Worm (Caenorhabditis elegans): ENCODE data around the gene lpr-2.

Gene lpr-2

ce11 chrIV:11809708-11810114, 30.7 kb downstream of the lpr-2 start (continued):
- TF ChIP-seq tbx-2 (tag; optimal IDR thresholded peaks at IDR 0.05) = peak; percentile 14
- TF ChIP-seq nhr-43 (tag; optimal IDR thresholded peaks at IDR 0.05; ENCODE audit: poor library complexity, severe bottlenecking) = peak; percentile 4
- peak; percentile 74 for TF ChIP-seq nhr-23 (tag; optimal IDR thresholded peaks at IDR 0.05)
- TF ChIP-seq ama-1 (optimal IDR thresholded peaks at IDR 0.05) = no peak
- TF ChIP-seq lin-39 (tag; optimal IDR thresholded peaks at IDR 0.05) = peak; percentile 78
- TF ChIP-seq egl-5 (tag; optimal IDR thresholded peaks at IDR 0.05) = peak; percentile 74
- peak; percentile 13 for TF ChIP-seq ceh-28 (tag; optimal IDR thresholded peaks at IDR 0.05)
- no peak for TF ChIP-seq daf-12 (tag; optimal IDR thresholded peaks at IDR 0.05)
- no peak for TF ChIP-seq nhr-76 (tag; optimal IDR thresholded peaks at IDR 0.05)
- TF ChIP-seq nhr-25 (tag; optimal IDR thresholded peaks at IDR 0.05) = peak; percentile 59

ce11 chrIV:11812017-11812416, 33.0 kb downstream of the lpr-2 start:
- TF ChIP-seq lsy-12 (tag; optimal IDR thresholded peaks at IDR 0.05) (no peak), nhr-28 (tag; optimal IDR thresholded peaks at IDR 0.05) (no peak), ceh-28 (tag; optimal IDR thresholded peaks at IDR 0.05) (no peak), nhr-23 (tag; optimal IDR thresholded peaks at IDR 0.05) (peak; percentile 41), ama-1 (optimal IDR thresholded peaks at IDR 0.05) (no peak), jun-1 (tag; optimal IDR thresholded peaks at IDR 0.05) (no peak), lin-15B (tag; optimal IDR thresholded peaks at IDR 0.05) (no peak)

DNA sequence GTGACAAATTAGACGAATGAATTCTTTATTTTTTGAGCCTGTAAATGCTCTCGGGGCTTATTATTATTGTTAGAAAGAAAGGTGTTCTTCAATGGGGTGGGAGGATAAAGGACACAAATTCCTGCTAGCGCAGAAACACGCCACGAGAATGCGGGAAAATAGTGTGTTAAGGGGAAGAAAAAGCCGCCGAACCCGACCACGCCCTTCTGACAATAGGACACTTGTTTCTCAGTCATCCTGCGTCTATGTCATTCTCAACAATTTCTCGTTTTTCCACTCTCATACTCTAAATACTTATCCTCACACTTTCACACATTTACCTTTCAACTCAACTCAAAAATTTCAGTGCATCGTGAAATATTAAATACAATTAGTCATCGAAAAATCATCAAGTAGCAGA, 34.9 kb downstream of the lpr-2 start, which contains the start of gene M117.1:
M117.1 (plus strand) TSS at position 347 of the 400 bp plus-strand sequence.
- TF ChIP-seq jun-1 (tag; optimal IDR thresholded peaks at IDR 0.05) = no peak
- no peak for TF ChIP-seq skn-1 (tag; optimal IDR thresholded peaks at IDR 0.05)
- TF ChIP-seq mdl-1 (tag; optimal IDR thresholded peaks at IDR 0.05) = no peak
- no peak for TF ChIP-seq nhr-12 (tag; optimal IDR thresholded peaks at IDR 0.05)
- no peak for TF ChIP-seq elt-2 (tag; optimal IDR thresholded peaks at IDR 0.05)

DNA sequence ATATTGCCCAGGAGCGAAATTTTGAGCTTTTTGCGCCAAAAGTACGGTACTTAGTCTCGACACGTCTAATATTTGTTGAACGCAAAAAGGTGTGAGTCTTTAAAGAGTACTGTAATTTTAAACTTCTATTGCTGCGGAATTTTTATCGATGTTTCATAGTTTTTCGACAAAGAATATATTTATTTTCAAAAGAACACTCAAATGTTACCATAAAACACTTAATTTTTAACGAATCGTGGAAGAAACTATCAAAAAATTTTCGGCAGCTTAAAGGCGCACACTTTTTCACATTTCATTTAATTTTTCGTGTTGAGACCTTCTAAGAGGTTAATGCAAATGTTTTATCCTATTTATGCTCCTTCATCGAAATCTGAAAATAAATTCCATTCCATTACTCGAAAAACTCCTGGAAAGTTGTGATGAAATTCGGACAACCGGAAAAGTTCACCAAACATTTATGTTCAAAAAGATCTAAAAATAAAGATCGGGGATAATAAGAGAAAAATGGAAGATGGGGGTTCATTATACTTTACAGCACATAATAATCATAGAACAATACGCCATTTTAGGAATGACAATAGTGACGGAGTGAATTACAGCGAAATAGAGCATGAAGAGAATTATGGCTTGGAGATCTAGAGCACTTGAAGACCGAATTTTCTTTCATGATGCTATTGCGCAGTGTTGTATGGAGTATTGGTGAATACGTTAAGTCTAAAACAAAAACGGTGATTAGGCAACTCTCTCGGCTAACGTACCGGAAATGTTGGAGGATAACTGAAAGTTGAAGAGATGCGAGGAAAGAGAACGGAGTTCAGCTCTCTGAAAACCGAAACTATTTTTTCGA, 41.3 kb downstream of the lpr-2 start:
- TF ChIP-seq ceh-28 (tag; optimal IDR thresholded peaks at IDR 0.05) (no peak), nhr-23 (tag; optimal IDR thresholded peaks at IDR 0.05) (no peak), ceh-9 (tag; optimal IDR thresholded peaks at IDR 0.05) (no peak), nhr-67 (tag; optimal IDR thresholded peaks at IDR 0.05) (no peak), nfya-1 (tag; optimal IDR thresholded peaks at IDR 0.05; ENCODE audit: insufficient read depth) (no peak), skn-1 (tag; optimal IDR thresholded peaks at IDR 0.05) (no peak), nhr-11 (tag; optimal IDR thresholded peaks at IDR 0.05) (peak; percentile 28), mml-1 (tag; optimal IDR thresholded peaks at IDR 0.05) (no peak), ama-1 (optimal IDR thresholded peaks at IDR 0.05) (peak; percentile 88), nhr-77 (tag; optimal IDR thresholded peaks at IDR 0.05) (no peak), ceh-16 (tag; optimal IDR thresholded peaks at IDR 0.05) (no peak), lsy-12 (tag; optimal IDR thresholded peaks at IDR 0.05) (no peak), mdl-1 (tag; optimal IDR thresholded peaks at IDR 0.05) (no peak), unc-62 (GFP tag; optimal IDR thresholded peaks at IDR 0.05) (no peak), elt-2 (tag; optimal IDR thresholded peaks at IDR 0.05) (peak; percentile 0), nhr-12 (tag; optimal IDR thresholded peaks at IDR 0.05) (no peak), egl-27 (tag; optimal IDR thresholded peaks at IDR 0.05) (no peak), ztf-11 (tag; optimal IDR thresholded peaks at IDR 0.05) (no peak), pqm-1 (tag; optimal IDR thresholded peaks at IDR 0.05) (no peak), elt-3 (tag; optimal IDR thresholded peaks at IDR 0.05) (no peak), ZK546.5 (tag; optimal IDR thresholded peaks at IDR 0.05) (no peak), elt-1 (tag; optimal IDR thresholded peaks at IDR 0.05) (no peak), nhr-25 (tag; optimal IDR thresholded peaks at IDR 0.05) (peak; percentile 25), nhr-76 (tag; optimal IDR thresholded peaks at IDR 0.05) (no peak), lin-39 (tag; optimal IDR thresholded peaks at IDR 0.05) (no peak), aly-2 (tag; optimal IDR thresholded peaks at IDR 0.05) (no peak), ceh-82 (tag; optimal IDR thresholded peaks at IDR 0.05) (no peak), fkh-10 (GFP tag; optimal IDR thresholded peaks at IDR 0.05) (no peak), tbx-2 (tag; optimal IDR thresholded peaks at IDR 0.05) (no peak), zag-1 (tag; optimal IDR thresholded peaks at IDR 0.05) (no peak), eor-1 (tag; optimal IDR thresholded peaks at IDR 0.05) (no peak), lin-15B (tag; optimal IDR thresholded peaks at IDR 0.05) (no peak), fos-1 (tag; optimal IDR thresholded peaks at IDR 0.05) (no peak), ztf-4 (tag; optimal IDR thresholded peaks at IDR 0.05) (no peak)
